Worm (Caenorhabditis elegans): Measurements from ENCODE around the gene set-30.

DNA sequence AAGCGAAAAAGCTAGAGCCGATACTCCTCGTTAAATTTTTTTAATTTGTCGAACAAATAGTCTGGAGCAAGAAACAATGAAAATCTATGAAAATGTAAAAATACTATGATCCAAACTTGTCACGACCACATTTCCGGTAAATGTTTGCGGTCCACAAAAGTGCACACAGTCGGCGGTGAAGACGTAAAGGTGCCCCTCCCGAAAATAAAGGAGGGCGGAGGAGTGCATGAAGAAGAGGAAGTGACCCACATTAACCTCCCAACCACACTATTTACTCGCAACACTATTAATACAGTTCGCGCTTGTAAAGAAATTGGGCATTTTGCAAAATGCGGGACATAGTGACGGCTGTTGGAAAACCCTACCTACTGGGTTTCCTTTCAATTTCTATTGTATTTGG lies 41.0 kb downstream of the set-30 start:
- no peak for TF ChIP-seq dmd-8 (GFP tag; IDR thresholded peaks at IDR 0.05)
- no peak for TF ChIP-seq snpc-4 (tag; optimal IDR thresholded peaks at IDR 0.05)
- no peak for TF ChIP-seq nhr-28 (tag; optimal IDR thresholded peaks at IDR 0.05)
- no peak for TF ChIP-seq ama-1 (optimal IDR thresholded peaks at IDR 0.05)
- no peak for TF ChIP-seq Y105C5A.15 (GFP tag; IDR thresholded peaks at IDR 0.05)

Data from whole organism, L4 larva.